Fruit fly (Drosophila melanogaster): ENCODE measurements around the gene drm.

dm6 chr2L:3594629-3595028 is 55.6 kb downstream of the drm start:
- TF ChIP-seq jim (GFP tag; optimal IDR thresholded peaks at IDR 0.05): no peak
- TF ChIP-seq psq (GFP tag; optimal IDR thresholded peaks at IDR 0.05): no peak
- TF ChIP-seq Rel (GFP tag; optimal IDR thresholded peaks at IDR 0.05): no peak
- TF ChIP-seq Rel (tag; optimal IDR thresholded peaks at IDR 0.05): no peak
- TF ChIP-seq usp (GFP tag; optimal IDR thresholded peaks at IDR 0.05): no peak
- TF ChIP-seq CrebA (GFP tag; optimal IDR thresholded peaks at IDR 0.05; ENCODE audit: borderline replicate concordance): no peak
